Fruit fly (Drosophila melanogaster): Measurements from ENCODE around the gene CG45676.

- TF ChIP-seq CTCF (optimal IDR thresholded peaks at IDR 0.05): no peak
- no peak for TF ChIP-seq CG8478 (optimal IDR thresholded peaks at IDR 0.05)
Measured at dm6 chr3R:11435537-11436234, 17.0 kb downstream of the CG45676 start, which contains the start of the genes Exd2 and CG5281.
